Worm (Caenorhabditis elegans): Measurements from ENCODE around the gene panl-3.
A peak's percentile ranks its signal among the peaks of the same experiment; 100 is the strongest.

The panl-3 gene

DNA sequence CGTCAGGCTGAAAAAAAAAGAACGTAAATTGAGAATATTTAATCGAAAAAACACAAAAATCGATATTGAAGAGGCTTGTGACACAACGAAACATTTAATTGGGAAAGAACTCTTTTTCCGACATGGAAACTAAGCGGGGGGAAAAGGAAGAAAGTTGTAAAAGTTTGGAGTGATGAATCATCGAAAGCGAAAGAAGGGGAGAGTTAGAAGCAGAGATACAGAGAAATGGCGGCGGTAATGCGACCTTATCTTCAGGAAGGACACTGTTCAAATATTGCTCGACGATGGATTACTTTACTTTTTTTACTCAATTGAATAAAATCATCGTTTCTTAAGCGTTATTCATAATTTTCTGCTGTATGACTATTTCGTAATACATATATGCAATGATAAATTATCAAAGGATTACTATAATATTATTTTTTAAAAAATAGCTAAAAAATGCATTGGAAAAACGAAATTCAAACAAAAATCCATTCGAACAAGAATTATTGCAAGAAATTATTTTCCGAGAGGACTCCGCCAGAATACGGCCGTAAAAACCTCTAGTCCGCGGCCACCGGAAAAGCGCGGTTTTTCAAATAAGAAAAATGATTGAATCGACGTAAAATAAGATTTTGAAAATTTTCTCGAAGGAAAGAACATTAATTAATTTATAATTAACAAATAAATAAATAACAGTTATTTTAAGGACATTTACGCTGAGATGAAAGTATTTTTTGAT lies 49.1 kb downstream of the panl-3 start, which contains the start of gene dhhc-4 (continued):
- no peak for TF ChIP-seq pax-1 (tag; optimal IDR thresholded peaks at IDR 0.05)
- no peak for TF ChIP-seq fkh-10 (GFP tag; optimal IDR thresholded peaks at IDR 0.05)
- TF ChIP-seq sdc-2 (tag; optimal IDR thresholded peaks at IDR 0.05), result no peak
- TF ChIP-seq elt-4 (tag; optimal IDR thresholded peaks at IDR 0.05), result no peak
- TF ChIP-seq ama-1 (optimal IDR thresholded peaks at IDR 0.05), result no peak
- TF ChIP-seq unc-42 (tag; optimal IDR thresholded peaks at IDR 0.05), result no peak
- peak; percentile 0 for TF ChIP-seq nfya-1 (tag; optimal IDR thresholded peaks at IDR 0.05)
- no peak for TF ChIP-seq ceh-19 (GFP tag; optimal IDR thresholded peaks at IDR 0.05)
- no peak for TF ChIP-seq C38D4.7 (GFP tag; optimal IDR thresholded peaks at IDR 0.05)
- TF ChIP-seq ceh-30 (tag; optimal IDR thresholded peaks at IDR 0.05), result no peak
- TF ChIP-seq ceh-48 (tag; optimal IDR thresholded peaks at IDR 0.05), result no peak
- peak; percentile 58 for TF ChIP-seq unc-86 (tag; optimal IDR thresholded peaks at IDR 0.05)
- peak; percentile 11 for TF ChIP-seq pha-2 (tag; optimal IDR thresholded peaks at IDR 0.05)
- TF ChIP-seq ceh-24 (tag; optimal IDR thresholded peaks at IDR 0.05), result no peak
- TF ChIP-seq ref-2 (tag; optimal IDR thresholded peaks at IDR 0.05), result peak; percentile 9
- no peak for TF ChIP-seq madf-2 (tag; optimal IDR thresholded peaks at IDR 0.05)
- no peak for TF ChIP-seq hlh-13 (GFP tag; optimal IDR thresholded peaks at IDR 0.05)
- no peak for TF ChIP-seq npax-4 (tag; optimal IDR thresholded peaks at IDR 0.05)

DNA sequence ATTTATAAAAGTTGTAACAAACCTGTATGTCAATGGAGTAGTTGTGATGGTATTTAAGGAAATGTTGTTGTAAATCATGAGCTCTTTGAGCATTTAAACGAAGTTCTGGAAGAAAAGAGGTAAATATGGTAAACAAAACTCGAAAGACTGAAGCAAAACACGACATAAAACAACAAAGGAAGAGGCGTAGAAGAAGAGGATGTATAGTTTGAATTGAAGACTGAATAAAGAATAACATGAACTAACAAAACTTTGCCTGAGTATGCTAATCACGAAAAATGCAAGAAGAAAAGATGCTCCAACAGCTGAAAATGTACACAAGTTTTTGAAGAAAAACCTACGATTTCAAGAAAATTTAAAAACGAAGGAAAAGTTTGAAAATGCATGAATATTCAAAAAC lies 52.2 kb downstream of the panl-3 start, which contains the start of gene ZK757.1:
Gene ZK757.1 (minus strand): TSS at position 101 of the 400 bp plus-strand sequence.
- TF ChIP-seq unc-86 (tag; optimal IDR thresholded peaks at IDR 0.05) (no peak), dmd-4 (tag; optimal IDR thresholded peaks at IDR 0.05; ENCODE audit: borderline replicate concordance) (no peak), K09A11.1 (tag; optimal IDR thresholded peaks at IDR 0.05; ENCODE audit: insufficient read depth) (no peak), fkh-6 (tag; optimal IDR thresholded peaks at IDR 0.05) (no peak), ceh-2 (tag; optimal IDR thresholded peaks at IDR 0.05) (no peak), ceh-22 (tag; optimal IDR thresholded peaks at IDR 0.05) (no peak), elt-4 (tag; optimal IDR thresholded peaks at IDR 0.05) (no peak), hlh-30 (tag; optimal IDR thresholded peaks at IDR 0.05; ENCODE audit: insufficient read depth) (no peak), C08G9.2 (tag; optimal IDR thresholded peaks at IDR 0.05) (no peak)

Data from whole organism, late embryonic.